Fruit fly (Drosophila melanogaster): ENCODE measurements around the gene CG31465.

- TF ChIP-seq Myc (optimal IDR thresholded peaks at IDR 0.05), result no peak
- no peak for TF ChIP-seq psq (optimal IDR thresholded peaks at IDR 0.05)
- TF ChIP-seq Sin3A (optimal IDR thresholded peaks at IDR 0.05), result no peak
- no peak for TF ChIP-seq insv (optimal IDR thresholded peaks at IDR 0.05)
- TF ChIP-seq ttk (optimal IDR thresholded peaks at IDR 0.05), result no peak
- TF ChIP-seq h (optimal IDR thresholded peaks at IDR 0.05), result no peak
These were observed 44.0 kb upstream of the CG31465 start for dm6 chr3R:21836614-21837013.
